Worm (Caenorhabditis elegans): Measurements from ENCODE around the gene K07E3.9.
A peak's percentile ranks its signal among the peaks of the same experiment; 100 is the strongest.
"Not testable (repeated sequence)": the region's sequence is repeated elsewhere in the genome, so short reads cannot be mapped to it uniquely, and the experiment has no call there.

K07E3.9 gene

ce11 chrX:8152560-8153043, 44.6 kb downstream of the K07E3.9 start:
- TF ChIP-seq athp-1 (tag; optimal IDR thresholded peaks at IDR 0.05) (peak; percentile 6), rcor-1 (GFP tag; IDR thresholded peaks at IDR 0.05) (0 out of 2 replicates have a peak, but pooled peaks have one; percentile 22), lin-26 (GFP tag; IDR thresholded peaks at IDR 0.05) (peak; percentile 84), rpc-1 (optimal IDR thresholded peaks at IDR 0.05) (peak; percentile 54), rpc-1 (tag; optimal IDR thresholded peaks at IDR 0.05) (peak; percentile 83), tbp1 (GFP tag; optimal IDR thresholded peaks at IDR 0.05) (peak; percentile 83), B0261.1 (tag; optimal IDR thresholded peaks at IDR 0.05) (peak; percentile 86), mxl-1 (tag; optimal IDR thresholded peaks at IDR 0.05) (peak; percentile 16), ekl-4 (GFP tag; IDR thresholded peaks at IDR 0.05) (0 out of 2 replicates have a peak, but pooled peaks have one; percentile 9), somi-1 (GFP tag; optimal IDR thresholded peaks at IDR 0.05) (peak; percentile 6), repo-1 (tag; optimal IDR thresholded peaks at IDR 0.05) (peak; percentile 33), D2030.7 (GFP tag; IDR thresholded peaks at IDR 0.05) (peak; percentile 84), mes-4 (tag; optimal IDR thresholded peaks at IDR 0.05) (peak; percentile 33), dox-1 (GFP tag; IDR thresholded peaks at IDR 0.05) (peak; percentile 59), cebp-2 (GFP tag; IDR thresholded peaks at IDR 0.05) (peak; percentile 26; the same call in 1 of the 2 replicates), die-1 (tag; optimal IDR thresholded peaks at IDR 0.05) (peak; percentile 43), ztf-18 (tag; optimal IDR thresholded peaks at IDR 0.05) (peak; percentile 34), let-607 (tag; optimal IDR thresholded peaks at IDR 0.05) (peak in 1 of 2 experiments; percentile 1), bed-1 (GFP tag; IDR thresholded peaks at IDR 0.05) (0 out of 2 replicates have a peak, but pooled peaks have one; percentile 24), pbrm-1 (GFP tag; IDR thresholded peaks at IDR 0.05) (peak; percentile 56), madf-6 (GFP tag; IDR thresholded peaks at IDR 0.05) (peak; percentile 18; the same call in 1 of the 2 replicates), snpc-4 (tag; optimal IDR thresholded peaks at IDR 0.05) (peak in 2 of 4 experiments; percentile 4 to 54), hmg-1.2 (GFP tag; IDR thresholded peaks at IDR 0.05) (peak; percentile 48), rec-8 (tag; optimal IDR thresholded peaks at IDR 0.05) (peak; percentile 12 to 13), ceh-58 (GFP tag; IDR thresholded peaks at IDR 0.05) (0 out of 2 replicates have a peak, but pooled peaks have one; percentile 64)
- not testable (repeated sequence) for TF ChIP-seq snpc-4 (GFP tag; optimal IDR thresholded peaks at IDR 0.05)

ce11 chrX:8154374-8154836, 46.4 kb downstream of the K07E3.9 start:
- TF ChIP-seq nfyb-1 (GFP tag; IDR thresholded peaks at IDR 0.05) = peak; percentile 74; the same call in 1 of the 2 replicates
- peak; percentile 59 for TF ChIP-seq D2030.7 (GFP tag; IDR thresholded peaks at IDR 0.05)
- not testable (repeated sequence) for TF ChIP-seq ama-1 (optimal IDR thresholded peaks at IDR 0.05); cebp-1 (GFP tag; IDR thresholded peaks at IDR 0.05)
- peak in 1 of 2 experiments; percentile 23 for TF ChIP-seq ama-1 (GFP tag; optimal IDR thresholded peaks at IDR 0.05)
- TF ChIP-seq snpc-3.4 (tag; optimal IDR thresholded peaks at IDR 0.05) = peak; percentile 56
- peak; percentile 76 for TF ChIP-seq pbrm-1 (GFP tag; IDR thresholded peaks at IDR 0.05)
- TF ChIP-seq F52B5.7 (tag; optimal IDR thresholded peaks at IDR 0.05) = peak; percentile 41
- peak; percentile 20 for TF ChIP-seq sptf-2 (GFP tag; optimal IDR thresholded peaks at IDR 0.05)
- peak; percentile 84 for TF ChIP-seq B0261.1 (tag; optimal IDR thresholded peaks at IDR 0.05)
- TF ChIP-seq rpc-1 (optimal IDR thresholded peaks at IDR 0.05) = peak; percentile 88
- peak; percentile 90 for TF ChIP-seq rpc-1 (tag; optimal IDR thresholded peaks at IDR 0.05)
- peak; percentile 85 for TF ChIP-seq die-1 (tag; optimal IDR thresholded peaks at IDR 0.05)
- TF ChIP-seq atf-7 (tag; optimal IDR thresholded peaks at IDR 0.05) = peak; percentile 6
- peak; percentile 52 for TF ChIP-seq ZK185.1 (tag; optimal IDR thresholded peaks at IDR 0.05; ENCODE audit: poor library complexity, severe bottlenecking)
- peak; percentile 25 for TF ChIP-seq madf-10 (tag; optimal IDR thresholded peaks at IDR 0.05)
- peak; percentile 36 for TF ChIP-seq athp-1 (tag; optimal IDR thresholded peaks at IDR 0.05)
- TF ChIP-seq lin-35 (GFP tag; optimal IDR thresholded peaks at IDR 0.05) = peak in 1 of 3 experiments; percentile 14
- peak; percentile 46 for TF ChIP-seq dox-1 (GFP tag; IDR thresholded peaks at IDR 0.05)
- TF ChIP-seq T07F8.4 (tag; optimal IDR thresholded peaks at IDR 0.05) = peak; percentile 2
- peak; percentile 19 for TF ChIP-seq attf-5 (GFP tag; optimal IDR thresholded peaks at IDR 0.05)
- TF ChIP-seq lin-40 (tag; optimal IDR thresholded peaks at IDR 0.05) = peak; percentile 22
- TF ChIP-seq nhr-80 (tag; optimal IDR thresholded peaks at IDR 0.05) = peak; percentile 12
- TF ChIP-seq madf-6 (GFP tag; IDR thresholded peaks at IDR 0.05) = 0 out of 2 replicates have a peak, but pooled peaks have one; percentile 12
- peak; percentile 39 for TF ChIP-seq cebp-1 (tag; optimal IDR thresholded peaks at IDR 0.05)
- TF ChIP-seq him-1 (tag; optimal IDR thresholded peaks at IDR 0.05) = peak; percentile 54
- peak in 1 of 2 experiments; percentile 39 for TF ChIP-seq let-607 (tag; optimal IDR thresholded peaks at IDR 0.05)
- TF ChIP-seq tbp1 (GFP tag; optimal IDR thresholded peaks at IDR 0.05) = peak; percentile 86
- peak; percentile 38 for TF ChIP-seq ztf-26 (tag; optimal IDR thresholded peaks at IDR 0.05)
- peak; percentile 15 for TF ChIP-seq nhr-27 (tag; optimal IDR thresholded peaks at IDR 0.05)

Data from whole organism, young adult.